Worm (Caenorhabditis elegans) whole organism, L3 larva: ENCODE measurements around the gene W08E12.9.

Experiments
- R02D3.7 ChIP-seq: fragments of 150-350 bp; optimal IDR thresholded peaks from 2 replicates; lab custom pipeline; 2014; ENCODE audit warnings: missing biosample characterization, missing genetic modification characterization
- ZK546.5 ChIP-seq: sonication (generic microtip); optimal IDR thresholded peaks from 2 replicates; lab custom pipeline; 2017; ENCODE audit warnings: missing biosample characterization, missing genetic modification characterization
- ceh-16 ChIP-seq: sonication (generic microtip); optimal IDR thresholded peaks from 2 replicates; lab custom pipeline; 2017; ENCODE audit warnings: missing biosample characterization, missing genetic modification characterization
- ceh-82 ChIP-seq: fragments of 150-350 bp; optimal IDR thresholded peaks from 2 replicates; lab custom pipeline; 2014; ENCODE audit warnings: missing biosample characterization, missing genetic modification characterization
- daf-12 ChIP-seq: fragments of 150-350 bp; optimal IDR thresholded peaks from 2 replicates; lab custom pipeline; 2014; ENCODE audit warnings: missing biosample characterization, missing genetic modification reagents, missing genetic modification characterization
- egl-27 ChIP-seq: sonication (generic microtip); optimal IDR thresholded peaks from 4 replicates; lab custom pipeline; 2017; ENCODE audit warnings: missing biosample characterization, missing genetic modification reagents, missing genetic modification characterization
- egl-5 ChIP-seq: fragments of 150-350 bp; optimal IDR thresholded peaks from 2 replicates; lab custom pipeline; 2017; ENCODE audit warnings: missing biosample characterization, missing genetic modification reagents, missing genetic modification characterization, inconsistent platforms
- elt-1 ChIP-seq: fragments of 150-350 bp; optimal IDR thresholded peaks from 2 replicates; lab custom pipeline; 2014; ENCODE audit warnings: missing biosample characterization, missing genetic modification characterization
- elt-2 ChIP-seq: sonication (generic microtip); optimal IDR thresholded peaks from 2 replicates; lab custom pipeline; 2016; ENCODE audit warnings: missing genetic modification reagents, mild to moderate bottlenecking, missing genetic modification characterization, missing compliant biosample characterization
- elt-3 ChIP-seq, 3 experiments: fragments of 150-350 bp in 1 of 3; sonication (generic microtip) in 2 of 3; optimal IDR thresholded peaks; 2 replicates in 2 of 3; 4 replicates in 1 of 3; lab custom pipeline; 2014 to 2017; ENCODE audit warnings: missing biosample characterization in 3 of 3, missing genetic modification characterization in 3 of 3
- eor-1 ChIP-seq, 2 experiments: fragments of 150-350 bp; optimal IDR thresholded peaks; 2 replicates each; lab custom pipeline; 2014 to 2018; ENCODE audit warnings: missing biosample characterization in 2 of 2, missing genetic modification characterization in 2 of 2
- fkh-10 ChIP-seq: sonication (generic microtip); optimal IDR thresholded peaks from 2 replicates; lab custom pipeline; 2017; ENCODE audit warnings: missing biosample characterization, missing genetic modification reagents, missing genetic modification characterization
- fkh-2 ChIP-seq: fragments of 150-350 bp; optimal IDR thresholded peaks from 2 replicates; lab custom pipeline; 2014; ENCODE audit warnings: missing biosample characterization, missing genetic modification reagents, missing genetic modification characterization
- hmg-11 ChIP-seq: sonication (generic microtip); optimal IDR thresholded peaks from 2 replicates; lab custom pipeline; 2016; ENCODE audit warnings: missing genetic modification characterization, missing compliant biosample characterization
- lin-15B ChIP-seq: fragments of 150-350 bp; optimal IDR thresholded peaks from 2 replicates; lab custom pipeline; 2014; ENCODE audit warnings: missing biosample characterization, missing genetic modification characterization
- lin-39 ChIP-seq: fragments of 150-350 bp; optimal IDR thresholded peaks from 2 replicates; lab custom pipeline; 2018; ENCODE audit warnings: missing biosample characterization, missing genetic modification reagents, missing genetic modification characterization
- lsy-12 ChIP-seq: sonication (generic microtip); optimal IDR thresholded peaks from 2 replicates; lab custom pipeline; 2016; ENCODE audit warnings: mild to moderate bottlenecking, missing genetic modification characterization, missing compliant biosample characterization
- nfya-1 ChIP-seq: sonication (generic microtip); optimal IDR thresholded peaks from 2 replicates; lab custom pipeline; 2017; ENCODE audit warnings: missing genetic modification characterization, mild to moderate bottlenecking, missing compliant biosample characterization, antibody characterized with exemption, moderate library complexity; ENCODE audit not compliant: insufficient read depth
- nhr-11 ChIP-seq: fragments of 150-350 bp; optimal IDR thresholded peaks from 2 replicates; lab custom pipeline; 2014; ENCODE audit warnings: missing biosample characterization, missing genetic modification characterization
- nhr-12 ChIP-seq: fragments of 150-350 bp; optimal IDR thresholded peaks from 2 replicates; lab custom pipeline; 2014; ENCODE audit warnings: missing biosample characterization, missing genetic modification characterization
- nhr-43 ChIP-seq: sonication (generic microtip); optimal IDR thresholded peaks from 2 replicates; lab custom pipeline; 2016; ENCODE audit warnings: mild to moderate bottlenecking, missing genetic modification characterization, missing compliant biosample characterization; ENCODE audit not compliant: poor library complexity, severe bottlenecking
- nhr-67 ChIP-seq: fragments of 150-350 bp; optimal IDR thresholded peaks from 2 replicates; lab custom pipeline; 2014; ENCODE audit warnings: missing biosample characterization, missing genetic modification characterization
- nhr-76 ChIP-seq: fragments of 150-350 bp; sonication (generic microtip); optimal IDR thresholded peaks from 5 replicates; lab custom pipeline; 2014; ENCODE audit warnings: missing biosample characterization, missing genetic modification characterization
- nhr-77 ChIP-seq: fragments of 150-350 bp; optimal IDR thresholded peaks from 2 replicates; lab custom pipeline; 2014; ENCODE audit warnings: missing biosample characterization, missing genetic modification characterization
- pha-4 ChIP-seq: fragments of 150-350 bp; optimal IDR thresholded peaks from 2 replicates; lab custom pipeline; 2014; ENCODE audit warnings: missing biosample characterization, missing genetic modification reagents, missing genetic modification characterization
- pqm-1 ChIP-seq: fragments of 150-350 bp; optimal IDR thresholded peaks from 2 replicates; lab custom pipeline; 2017; ENCODE audit warnings: missing biosample characterization, missing genetic modification characterization, inconsistent platforms
- sea-2 ChIP-seq: fragments of 150-350 bp; sonication (generic microtip); optimal IDR thresholded peaks from 4 replicates; lab custom pipeline; 2014; ENCODE audit warnings: missing biosample characterization, missing genetic modification reagents, missing genetic modification characterization
- snpc-4 ChIP-seq: fragments of 150-350 bp; optimal IDR thresholded peaks from 2 replicates; lab custom pipeline; 2014; ENCODE audit warnings: missing biosample characterization, missing genetic modification characterization
- tbx-2 ChIP-seq: sonication (generic microtip); optimal IDR thresholded peaks from 2 replicates; lab custom pipeline; 2016; ENCODE audit warnings: mild to moderate bottlenecking, missing genetic modification characterization, missing compliant biosample characterization
- unc-39 ChIP-seq: sonication (generic microtip); optimal IDR thresholded peaks from 4 replicates; lab custom pipeline; 2017; ENCODE audit warnings: missing biosample characterization, missing genetic modification characterization
- unc-62 ChIP-seq: fragments of 150-350 bp; sonication (generic microtip); optimal IDR thresholded peaks from 4 replicates; lab custom pipeline; 2014; ENCODE audit warnings: missing biosample characterization, missing genetic modification reagents, missing genetic modification characterization
- zag-1 ChIP-seq: fragments of 150-350 bp; optimal IDR thresholded peaks from 2 replicates; lab custom pipeline; 2014; ENCODE audit warnings: missing biosample characterization, missing genetic modification characterization

W08E12.9 gene

ce11 chrIV:3307463-3307862, at the start of gene W08E12.9:
W08E12.9 (minus strand) TSS chrIV:3307563.
- TF ChIP-seq lsy-12 (no peak), hmg-11 (no peak), unc-62 (GFP tag; lab: Kevin White, UChicago) (no peak), egl-27 (tag; lab: Kevin White, UChicago) (no peak)

- TF ChIP-seq lin-15B (tag; lab: Kevin White, UChicago) (no peak), lsy-12 (no peak), daf-12 (tag; lab: Kevin White, UChicago) (no peak), tbx-2 (no peak), hmg-11 (no peak), elt-3 (tag; optimal IDR thresholded peaks at IDR 0.05; lab: Kevin White, UChicago) (no peak), egl-5 (no peak), eor-1 (tag; optimal IDR thresholded peaks at IDR 0.05; lab: Kevin White, UChicago) (no peak)
Measured at ce11 chrIV:3354757-3355156, 47.4 kb upstream of the W08E12.9 start, which contains the start of gene F42A6.1. F42A6.1 (plus strand) TSS chrIV:3355057.

ce11 chrIV:3352019-3352418, 44.7 kb upstream of the W08E12.9 start:
- no peak for TF ChIP-seq fkh-10 (GFP tag; lab: Kevin White, UChicago)
- peak; percentile 0 for TF ChIP-seq nfya-1 (tag; lab: Kevin White, UChicago)

ce11 chrIV:3349977-3350580, 42.7 kb upstream of the W08E12.9 start, which contains the start of gene elks-1:
elks-1 (minus strand) TSS chrIV:3350027.
- TF ChIP-seq nhr-76 (no peak), elt-1 (tag; lab: Kevin White, UChicago) (no peak), R02D3.7 (tag; lab: Kevin White, UChicago) (no peak), hmg-11 (peak; percentile 37), ceh-16 (no peak), unc-62 (GFP tag; lab: Kevin White, UChicago) (no peak), ZK546.5 (tag; lab: Kevin White, UChicago) (no peak), nhr-11 (tag; lab: Kevin White, UChicago) (no peak), pqm-1 (tag; lab: Kevin White, UChicago) (no peak), lin-39 (tag; lab: Kevin White, UChicago) (peak; percentile 0), nhr-67 (tag; lab: Kevin White, UChicago) (no peak), ceh-82 (no peak), nfya-1 (tag; lab: Kevin White, UChicago) (peak; percentile 48), zag-1 (tag; lab: Kevin White, UChicago) (no peak)

ce11 chrIV:3348334-3348733, 41.0 kb upstream of the W08E12.9 start:
- TF ChIP-seq nhr-67 (tag; lab: Kevin White, UChicago) (no peak), fkh-2 (tag; lab: Kevin White, UChicago) (no peak), daf-12 (tag; lab: Kevin White, UChicago) (no peak), ceh-16 (no peak), lin-15B (tag; lab: Kevin White, UChicago) (no peak), snpc-4 (no peak), unc-39 (no peak), nhr-11 (tag; lab: Kevin White, UChicago) (no peak), hmg-11 (no peak), elt-2 (tag; lab: Kevin White, UChicago) (no peak), eor-1 (tag; optimal IDR thresholded peaks at IDR 0.05; lab: Kevin White, UChicago) (no peak), lsy-12 (no peak), nhr-43 (no peak)

- TF ChIP-seq nhr-12 (tag; lab: Kevin White, UChicago) (no peak), pha-4 (tag; lab: Kevin White, UChicago) (no peak), pqm-1 (tag; lab: Kevin White, UChicago) (no peak), elt-1 (tag; lab: Kevin White, UChicago) (no peak), nhr-77 (tag; lab: Kevin White, UChicago) (no peak), sea-2 (no peak), eor-1 (tag; optimal IDR thresholded peaks at IDR 0.05; lab: Kevin White, UChicago) (no peak), nhr-67 (tag; lab: Kevin White, UChicago) (no peak), unc-39 (no peak)
Measured at ce11 chrIV:3345484-3345883, 38.1 kb upstream of the W08E12.9 start.
